Worm (Caenorhabditis elegans): Measurements from ENCODE around the gene bmy-1.

The bmy-1 gene

DNA sequence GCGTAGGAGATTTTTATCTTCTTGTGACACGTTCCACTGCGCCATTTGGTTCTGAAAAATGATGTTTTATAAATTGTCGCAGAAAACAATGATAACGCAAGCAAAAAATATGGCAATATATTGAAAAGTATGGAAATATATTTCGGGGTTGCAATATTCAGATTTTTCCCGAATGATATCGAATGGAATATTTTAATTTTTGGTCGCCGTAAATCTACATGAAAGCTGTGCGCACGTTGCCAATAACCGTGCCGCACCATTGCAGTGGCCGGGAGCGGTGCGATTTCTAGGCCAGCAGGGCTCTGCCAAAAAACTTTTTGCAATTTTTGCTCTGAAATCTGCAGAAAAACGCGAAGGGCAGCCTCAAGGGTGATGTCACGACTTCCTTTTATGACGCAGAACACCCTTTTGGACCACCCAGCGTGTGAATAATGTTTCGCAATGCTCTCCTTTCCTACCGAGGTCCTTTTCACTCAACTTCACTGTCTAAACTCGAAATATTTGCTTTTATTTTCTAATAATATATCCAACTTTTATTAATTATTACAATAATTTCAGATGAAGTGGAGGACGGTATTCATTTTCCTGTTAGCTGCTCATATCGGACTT is at the start of gene bmy-1, which contains the start of gene F09E5.11 (continued):
- peak; percentile 78 for TF ChIP-seq ceh-20 (GFP tag; IDR thresholded peaks at IDR 0.05)
- no peak for TF ChIP-seq daf-19 (GFP tag; conservative IDR thresholded peaks at IDR 0.05)
- no peak for TF ChIP-seq zfp-2 (tag; optimal IDR thresholded peaks at IDR 0.05)
- TF ChIP-seq mdl-1 (tag; optimal IDR thresholded peaks at IDR 0.05), result peak in 1 of 2 experiments; percentile 36
- no peak for TF ChIP-seq nhr-237 (tag; optimal IDR thresholded peaks at IDR 0.05)

DNA sequence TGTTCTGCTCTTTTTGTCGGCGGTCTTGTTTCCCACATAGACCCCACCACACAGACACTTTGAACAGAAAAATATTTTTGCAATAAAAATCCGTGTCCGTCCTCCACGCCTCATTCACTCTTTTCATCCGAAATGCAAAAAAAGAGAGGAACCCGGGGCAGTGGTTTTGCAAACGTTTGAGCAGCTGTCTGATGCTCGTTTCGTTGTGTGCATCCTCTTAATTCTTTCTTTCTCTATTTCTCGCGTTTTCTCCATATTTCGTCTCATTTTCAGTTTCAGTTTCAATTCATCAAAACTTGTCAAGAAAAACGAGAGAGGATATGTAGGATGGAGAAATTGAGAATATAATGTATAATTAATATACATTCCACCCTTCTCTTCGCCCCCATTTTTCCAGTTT is 49.5 kb upstream of the bmy-1 start:
- TF ChIP-seq daf-16 (GFP tag; optimal IDR thresholded peaks at IDR 0.05) (peak in 1 of 2 experiments; percentile 38), daf-16 (tag; optimal IDR thresholded peaks at IDR 0.05) (no peak), zag-1 (tag; optimal IDR thresholded peaks at IDR 0.05) (no peak), unc-62 (GFP tag; optimal IDR thresholded peaks at IDR 0.05 in 1 of 2) (peak in 1 of 2 experiments; percentile 35), unc-62 (tag; optimal IDR thresholded peaks at IDR 0.05) (no peak), aha-1 (tag) (no peak), ceh-44 (GFP tag; IDR thresholded peaks at IDR 0.05) (no peak)

DNA sequence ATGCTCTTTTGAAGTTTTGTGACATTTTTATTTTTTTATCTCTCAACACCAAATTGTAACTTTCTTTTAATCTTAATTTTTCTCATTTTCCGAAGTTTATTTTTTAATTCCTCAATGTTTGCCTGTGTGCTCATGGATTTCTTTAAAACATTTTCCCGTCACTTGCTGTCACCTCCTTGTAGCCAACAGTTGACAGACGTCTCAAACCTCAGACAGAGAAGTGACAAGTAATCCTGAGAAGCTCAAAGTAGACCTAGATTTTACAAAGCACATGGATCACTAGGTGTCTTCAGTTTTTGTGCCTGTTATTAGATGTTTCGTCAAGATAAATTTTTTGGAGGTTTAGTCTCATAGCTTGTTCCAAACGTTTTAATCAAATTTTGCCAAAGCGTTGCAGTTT is 48.8 kb upstream of the bmy-1 start:
- no peak for TF ChIP-seq dmd-8 (GFP tag; IDR thresholded peaks at IDR 0.05)
- no peak for TF ChIP-seq nhr-10 (tag; optimal IDR thresholded peaks at IDR 0.05)
- peak in 1 of 2 experiments; percentile 91 for TF ChIP-seq unc-62 (GFP tag; optimal IDR thresholded peaks at IDR 0.05 in 1 of 2)
- no peak for TF ChIP-seq unc-62 (tag; optimal IDR thresholded peaks at IDR 0.05)
- TF ChIP-seq ces-1 (GFP tag; optimal IDR thresholded peaks at IDR 0.05), result no peak

DNA sequence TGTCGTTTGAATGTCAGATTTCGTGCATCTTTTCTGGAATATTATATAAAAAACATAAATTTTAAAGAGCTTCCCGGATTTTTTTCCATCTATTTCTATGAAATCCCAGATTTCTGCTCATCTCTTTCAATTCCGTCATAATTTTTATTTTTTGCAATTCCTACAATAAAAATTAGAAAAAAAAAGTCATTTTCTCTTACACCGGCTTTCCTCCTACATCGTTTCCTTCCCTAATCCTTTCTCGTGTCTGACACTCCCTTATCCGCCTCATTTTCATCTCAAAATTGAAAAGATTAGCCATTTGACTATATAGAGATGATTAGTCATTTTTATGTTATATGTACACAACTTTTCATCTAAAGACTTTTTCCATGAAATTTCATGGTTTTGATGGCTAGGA is 47.7 kb upstream of the bmy-1 start:
- peak; percentile 83 for TF ChIP-seq aha-1 (tag)
- no peak for TF ChIP-seq fos-1 (tag; optimal IDR thresholded peaks at IDR 0.05)

DNA sequence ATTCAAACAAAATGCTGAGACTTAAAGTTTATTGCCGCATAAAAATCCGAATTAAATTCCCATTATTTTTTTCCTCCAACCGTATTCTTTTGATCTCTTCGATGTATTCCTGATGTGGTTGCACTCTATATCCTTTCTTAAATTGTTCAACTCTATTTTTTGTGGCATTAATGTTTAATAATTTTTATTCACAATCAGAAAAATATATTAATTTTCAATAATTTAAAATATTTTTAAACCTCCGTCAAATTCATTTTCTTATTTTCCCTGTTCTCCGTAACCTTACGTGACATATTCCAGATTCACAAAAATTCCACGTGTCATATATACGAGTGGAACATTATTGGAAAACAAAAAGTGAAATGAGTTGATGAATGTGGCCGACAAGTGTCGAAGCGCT is 46.7 kb upstream of the bmy-1 start, which contains the start of gene gcy-12:
Gene gcy-12, plus strand, starts transcription at position 301 of the 400 bp plus-strand sequence.
- TF ChIP-seq nhr-48 (tag; optimal IDR thresholded peaks at IDR 0.05), result no peak
- TF ChIP-seq T20F7.1 (GFP tag; optimal IDR thresholded peaks at IDR 0.05), result no peak
- no peak for TF ChIP-seq lin-39 (tag; optimal IDR thresholded peaks at IDR 0.05)
- TF ChIP-seq fkh-10 (GFP tag; optimal IDR thresholded peaks at IDR 0.05), result no peak
- no peak for TF ChIP-seq ZK337.2 (GFP tag; IDR thresholded peaks at IDR 0.05)
- no peak for TF ChIP-seq unc-62 (GFP tag; optimal IDR thresholded peaks at IDR 0.05 in 1 of 2)
- TF ChIP-seq unc-62 (tag; optimal IDR thresholded peaks at IDR 0.05), result no peak
- no peak for TF ChIP-seq daf-12 (tag; optimal IDR thresholded peaks at IDR 0.05)
- TF ChIP-seq jun-1 (tag; optimal IDR thresholded peaks at IDR 0.05), result no peak

DNA sequence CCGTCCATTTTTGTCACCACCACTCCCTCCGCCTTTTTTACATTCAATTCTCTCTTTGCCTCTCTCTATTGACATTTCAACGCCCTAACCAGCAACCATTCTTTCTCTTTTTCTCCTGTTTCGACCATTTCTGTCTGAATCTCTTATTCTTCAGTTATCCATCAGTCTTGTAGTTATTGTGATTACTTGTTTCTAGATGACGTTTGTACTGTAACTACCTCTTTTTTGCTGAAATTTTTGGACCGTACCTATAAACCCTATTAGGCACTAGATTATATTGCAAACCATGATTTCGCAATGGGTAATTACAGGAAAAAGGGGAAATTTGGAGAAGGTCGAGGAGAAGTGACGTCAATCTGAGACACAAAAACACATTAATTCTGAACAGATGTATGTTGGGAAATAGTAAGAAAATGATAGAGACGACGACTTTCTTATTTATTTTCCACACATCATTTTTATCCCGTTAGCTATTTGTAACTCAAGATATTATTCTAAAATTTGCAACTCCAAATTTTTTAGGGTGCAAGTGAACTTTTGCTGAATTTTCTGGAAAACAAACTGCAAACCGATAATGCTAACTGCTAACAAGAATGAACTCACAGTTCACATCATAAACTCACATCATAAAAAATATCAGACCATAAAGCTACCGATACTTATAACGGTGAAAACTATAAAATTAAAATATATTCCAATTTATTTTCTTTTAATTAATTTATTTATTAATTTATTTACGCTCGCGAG is 38.1 kb upstream of the bmy-1 start:
- TF ChIP-seq attf-4 (tag; optimal IDR thresholded peaks at IDR 0.05) (no peak), mxl-3 (GFP tag; optimal IDR thresholded peaks at IDR 0.05) (peak; percentile 6), T26A8.4 (GFP tag; IDR thresholded peaks at IDR 0.05) (0 out of 2 replicates have a peak, but pooled peaks have one; percentile 27), arid-1 (GFP tag; conservative IDR thresholded peaks at IDR 0.05) (no peak), nhr-77 (tag; optimal IDR thresholded peaks at IDR 0.05) (peak; percentile 99), unc-62 (GFP tag; optimal IDR thresholded peaks at IDR 0.05 in 1 of 2) (peak in 1 of 2 experiments; percentile 97), unc-62 (tag; optimal IDR thresholded peaks at IDR 0.05) (no peak), ztf-11 (tag; optimal IDR thresholded peaks at IDR 0.05) (no peak), lsy-2 (tag; optimal IDR thresholded peaks at IDR 0.05) (no peak), egl-43 (GFP tag; IDR thresholded peaks at IDR 0.05) (no peak), dmd-6 (GFP tag; IDR thresholded peaks at IDR 0.05) (peak; percentile 62; the same call in 1 of the 2 replicates), daf-16 (GFP tag; optimal IDR thresholded peaks at IDR 0.05) (no peak), daf-16 (tag; optimal IDR thresholded peaks at IDR 0.05) (peak; percentile 56), D1046.2 (GFP tag; IDR thresholded peaks at IDR 0.05) (no peak), ctbp-1 (GFP tag; IDR thresholded peaks at IDR 0.05) (no peak), nhr-28 (tag; optimal IDR thresholded peaks at IDR 0.05) (peak; percentile 97), pha-4 (GFP tag; IDR thresholded peaks at IDR 0.05) (no peak), pha-4 (tag; optimal IDR thresholded peaks at IDR 0.05) (peak; percentile 81), hlh-11 (tag; optimal IDR thresholded peaks at IDR 0.05) (peak; percentile 31), cey-2 (tag; optimal IDR thresholded peaks at IDR 0.05; ENCODE audit: borderline replicate concordance, insufficient read depth) (peak; percentile 34), pqm-1 (tag; optimal IDR thresholded peaks at IDR 0.05) (peak; percentile 70), lin-38 (GFP tag; IDR thresholded peaks at IDR 0.05) (no peak)

Data from whole organism, L4 larva.